Worm (Caenorhabditis elegans): ENCODE measurements around the gene R12B2.3.
A peak's percentile ranks its signal among the peaks of the same experiment; 100 is the strongest.

Gene R12B2.3

ce11 chrIII:5824450-5824972 lies 19.1 kb downstream of the R12B2.3 start:
- no peak for TF ChIP-seq mml-1 (tag; optimal IDR thresholded peaks at IDR 0.05)
- TF ChIP-seq elt-3 (tag; optimal IDR thresholded peaks at IDR 0.05): no peak
- TF ChIP-seq ceh-82 (tag; optimal IDR thresholded peaks at IDR 0.05): no peak
- no peak for TF ChIP-seq ceh-28 (tag; optimal IDR thresholded peaks at IDR 0.05)
- TF ChIP-seq hmg-11 (tag; optimal IDR thresholded peaks at IDR 0.05): no peak
- no peak for TF ChIP-seq nhr-237 (tag; optimal IDR thresholded peaks at IDR 0.05)
- TF ChIP-seq ztf-4 (tag; optimal IDR thresholded peaks at IDR 0.05): no peak
- TF ChIP-seq fos-1 (tag; optimal IDR thresholded peaks at IDR 0.05): no peak
- TF ChIP-seq nhr-77 (tag; optimal IDR thresholded peaks at IDR 0.05): no peak
- TF ChIP-seq ceh-16 (tag; optimal IDR thresholded peaks at IDR 0.05): no peak
- no peak for TF ChIP-seq ztf-11 (tag; optimal IDR thresholded peaks at IDR 0.05)
- no peak for TF ChIP-seq aly-2 (tag; optimal IDR thresholded peaks at IDR 0.05)
- TF ChIP-seq lsy-12 (tag; optimal IDR thresholded peaks at IDR 0.05): no peak
- no peak for TF ChIP-seq nhr-43 (tag; optimal IDR thresholded peaks at IDR 0.05; ENCODE audit: poor library complexity, severe bottlenecking)
- TF ChIP-seq pha-4 (tag; optimal IDR thresholded peaks at IDR 0.05): no peak
- TF ChIP-seq nhr-76 (tag; optimal IDR thresholded peaks at IDR 0.05): no peak
- TF ChIP-seq elt-1 (tag; optimal IDR thresholded peaks at IDR 0.05): no peak
- no peak for TF ChIP-seq daf-12 (tag; optimal IDR thresholded peaks at IDR 0.05)

ce11 chrIII:5826895-5827437 lies 21.6 kb downstream of the R12B2.3 start:
- TF ChIP-seq nfya-1 (tag; optimal IDR thresholded peaks at IDR 0.05; ENCODE audit: insufficient read depth) (peak; percentile 3), lsy-12 (tag; optimal IDR thresholded peaks at IDR 0.05) (no peak), nhr-77 (tag; optimal IDR thresholded peaks at IDR 0.05) (no peak), ZK546.5 (tag; optimal IDR thresholded peaks at IDR 0.05) (no peak)

- TF ChIP-seq ama-1 (optimal IDR thresholded peaks at IDR 0.05): no peak
- no peak for TF ChIP-seq elt-1 (tag; optimal IDR thresholded peaks at IDR 0.05)
- TF ChIP-seq daf-12 (tag; optimal IDR thresholded peaks at IDR 0.05): no peak
- no peak for TF ChIP-seq egl-27 (tag; optimal IDR thresholded peaks at IDR 0.05)
- no peak for TF ChIP-seq aly-2 (tag; optimal IDR thresholded peaks at IDR 0.05)
- no peak for TF ChIP-seq nhr-237 (tag; optimal IDR thresholded peaks at IDR 0.05)
- TF ChIP-seq lin-39 (tag; optimal IDR thresholded peaks at IDR 0.05): no peak
- no peak for TF ChIP-seq fos-1 (tag; optimal IDR thresholded peaks at IDR 0.05)
- no peak for TF ChIP-seq mdl-1 (tag; optimal IDR thresholded peaks at IDR 0.05)
- no peak for TF ChIP-seq R02D3.7 (tag; optimal IDR thresholded peaks at IDR 0.05)
- TF ChIP-seq hmg-11 (tag; optimal IDR thresholded peaks at IDR 0.05): no peak
- no peak for TF ChIP-seq egl-5 (tag; optimal IDR thresholded peaks at IDR 0.05)
- TF ChIP-seq ztf-11 (tag; optimal IDR thresholded peaks at IDR 0.05): no peak
- TF ChIP-seq nhr-12 (tag; optimal IDR thresholded peaks at IDR 0.05): no peak
- no peak for TF ChIP-seq lsy-12 (tag; optimal IDR thresholded peaks at IDR 0.05)
- TF ChIP-seq skn-1 (tag; optimal IDR thresholded peaks at IDR 0.05): no peak
- TF ChIP-seq sea-2 (GFP tag; optimal IDR thresholded peaks at IDR 0.05): no peak
Observed at ce11 chrIII:5828065-5828464, 22.7 kb downstream of the R12B2.3 start.

- no peak for TF ChIP-seq zag-1 (tag; optimal IDR thresholded peaks at IDR 0.05)
- TF ChIP-seq pha-4 (tag; optimal IDR thresholded peaks at IDR 0.05): no peak
- TF ChIP-seq nhr-25 (tag; optimal IDR thresholded peaks at IDR 0.05): no peak
- no peak for TF ChIP-seq nhr-67 (tag; optimal IDR thresholded peaks at IDR 0.05)
- TF ChIP-seq elt-3 (tag; optimal IDR thresholded peaks at IDR 0.05): no peak
- TF ChIP-seq ZK546.5 (tag; optimal IDR thresholded peaks at IDR 0.05): no peak
- TF ChIP-seq skn-1 (tag; optimal IDR thresholded peaks at IDR 0.05): no peak
- no peak for TF ChIP-seq tbx-2 (tag; optimal IDR thresholded peaks at IDR 0.05)
- TF ChIP-seq mdl-1 (tag; optimal IDR thresholded peaks at IDR 0.05): no peak
- no peak for TF ChIP-seq R02D3.7 (tag; optimal IDR thresholded peaks at IDR 0.05)
- TF ChIP-seq ztf-11 (tag; optimal IDR thresholded peaks at IDR 0.05): no peak
- no peak for TF ChIP-seq egl-5 (tag; optimal IDR thresholded peaks at IDR 0.05)
- TF ChIP-seq fkh-10 (GFP tag; optimal IDR thresholded peaks at IDR 0.05): no peak
- TF ChIP-seq ceh-28 (tag; optimal IDR thresholded peaks at IDR 0.05): no peak
- no peak for TF ChIP-seq ceh-16 (tag; optimal IDR thresholded peaks at IDR 0.05)
- TF ChIP-seq nhr-28 (tag; optimal IDR thresholded peaks at IDR 0.05): no peak
- TF ChIP-seq sea-2 (GFP tag; optimal IDR thresholded peaks at IDR 0.05): no peak
Observed at ce11 chrIII:5832442-5832841, 27.1 kb downstream of the R12B2.3 start.

Data from whole organism, L3 larva.